ENCODE assay signal across 4 fruit fly cellular contexts in genomic region chr3L:17991897-17992553, dm6.
TF ChIP-seq lines count a peak whose summit lies in the region.

No protein-coding gene starts in this region.

- no peak for TF ChIP-seq CTCF in whole organism, embryonic (GFP tag; optimal IDR thresholded peaks at IDR 0.05; lab: Kevin White, UChicago)

TF ChIP-seq in whole organism, embryonic, 481 proteins besides CTCF, POLR2A, EP300 and RAD21 (continues in another document):
- TF ChIP-seq YL-1 (GFP tag; optimal IDR thresholded peaks at IDR 0.05; lab: Kevin White, UChicago): no peak
- TF ChIP-seq CG1024 (GFP tag; IDR thresholded peaks at IDR 0.05; lab: Robert Waterston, UW): no peak
- no peak for TF ChIP-seq Atf6 (GFP tag; IDR thresholded peaks at IDR 0.05; lab: Robert Waterston, UW)
- no peak for TF ChIP-seq CG4424 (GFP tag; optimal IDR thresholded peaks at IDR 0.05; lab: Kevin White, UChicago)
- no peak for TF ChIP-seq MBD-R2 (GFP tag; IDR thresholded peaks at IDR 0.05; lab: Robert Waterston, UW)
- TF ChIP-seq h (optimal IDR thresholded peaks at IDR 0.05; lab: Kevin White, UChicago): no peak
- no peak for TF ChIP-seq CG8359 (GFP tag; optimal IDR thresholded peaks at IDR 0.05; lab: Kevin White, UChicago; ENCODE audit: borderline replicate concordance)
- no peak for TF ChIP-seq Usf (GFP tag; optimal IDR thresholded peaks at IDR 0.05; lab: Kevin White, UChicago)
- no peak for TF ChIP-seq CG32772 (GFP tag; IDR thresholded peaks at IDR 0.05; lab: Robert Waterston, UW)
- 0 out of 2 replicates have a peak, but pooled peaks have one; percentile 23 for TF ChIP-seq CG2129 (GFP tag; IDR thresholded peaks at IDR 0.05; lab: Robert Waterston, UW; ENCODE audit: partially characterized antibody)
- no peak for TF ChIP-seq CG15696 (tag; optimal IDR thresholded peaks at IDR 0.05; lab: Kevin White, UChicago)
- TF ChIP-seq Dbx (GFP tag; IDR thresholded peaks at IDR 0.05; lab: Robert Waterston, UW): no peak
- no peak for TF ChIP-seq en (GFP tag; optimal IDR thresholded peaks at IDR 0.05; lab: Kevin White, UChicago)
- TF ChIP-seq CG4617 (GFP tag; optimal IDR thresholded peaks at IDR 0.05; lab: Kevin White, UChicago; ENCODE audit: borderline replicate concordance): no peak
- no peak for TF ChIP-seq CG34376 (GFP tag; optimal IDR thresholded peaks at IDR 0.05; lab: Kevin White, UChicago)
- TF ChIP-seq CG7271 (tag; optimal IDR thresholded peaks at IDR 0.05; lab: Kevin White, UChicago): no peak
- TF ChIP-seq Awh (GFP tag; IDR thresholded peaks at IDR 0.05; lab: Robert Waterston, UW): no peak
- peak; percentile 1 for TF ChIP-seq CG12391 (tag; optimal IDR thresholded peaks at IDR 0.05; lab: Kevin White, UChicago)
- no peak for TF ChIP-seq CG16863 (GFP tag; optimal IDR thresholded peaks at IDR 0.05; lab: Kevin White, UChicago)
- no peak for TF ChIP-seq CG10543 (GFP tag; optimal IDR thresholded peaks at IDR 0.05; lab: Kevin White, UChicago)
- no peak for TF ChIP-seq CG4404 (GFP tag; IDR thresholded peaks at IDR 0.05; lab: Robert Waterston, UW)
- no peak for TF ChIP-seq stc (GFP tag; IDR thresholded peaks at IDR 0.05; lab: Robert Waterston, UW)
- TF ChIP-seq CG1603 (tag; optimal IDR thresholded peaks at IDR 0.05; lab: Kevin White, UChicago): no peak

TF ChIP-seq in whole organism, prepupa, 60 proteins besides CTCF, POLR2A, EP300 and RAD21 (continues in another document):
- peak; percentile 51 for TF ChIP-seq Eip75B (GFP tag; optimal IDR thresholded peaks at IDR 0.05; lab: Kevin White, UChicago)
- peak; percentile 39 for TF ChIP-seq lz (GFP tag; optimal IDR thresholded peaks at IDR 0.05; lab: Kevin White, UChicago)
- no peak for TF ChIP-seq Hr4 (GFP tag; optimal IDR thresholded peaks at IDR 0.05; lab: Kevin White, UChicago)
- TF ChIP-seq spab (GFP tag; optimal IDR thresholded peaks at IDR 0.05; lab: Kevin White, UChicago): peak; percentile 85
- TF ChIP-seq Eip78C (GFP tag; lab: Kevin White, UChicago): peak; percentile 87
- no peak for TF ChIP-seq Gug (GFP tag; IDR thresholded peaks at IDR 0.05; lab: Robert Waterston, UW)
- TF ChIP-seq Sox102F (GFP tag; optimal IDR thresholded peaks at IDR 0.05; lab: Kevin White, UChicago): peak; percentile 25
- peak; percentile 63 for TF ChIP-seq CG9139 (GFP tag; optimal IDR thresholded peaks at IDR 0.05; lab: Kevin White, UChicago)
- TF ChIP-seq CG11902 (GFP tag; optimal IDR thresholded peaks at IDR 0.05; lab: Kevin White, UChicago): no peak
- TF ChIP-seq Ets96B (tag; optimal IDR thresholded peaks at IDR 0.05; lab: Kevin White, UChicago): peak; percentile 91
- TF ChIP-seq CG16779 (tag; optimal IDR thresholded peaks at IDR 0.05; lab: Kevin White, UChicago): no peak
- no peak for TF ChIP-seq CG6163 (GFP tag; IDR thresholded peaks at IDR 0.05; lab: Robert Waterston, UW)
- TF ChIP-seq Met (GFP tag; optimal IDR thresholded peaks at IDR 0.05; lab: Kevin White, UChicago): peak; percentile 35
- TF ChIP-seq topi (GFP tag; optimal IDR thresholded peaks at IDR 0.05; lab: Kevin White, UChicago): peak; percentile 70
- peak in 1 of 2 experiments; percentile 76 for TF ChIP-seq salr (GFP tag; optimal IDR thresholded peaks at IDR 0.05; lab: Kevin White, UChicago)
- TF ChIP-seq CG10631 (GFP tag; optimal IDR thresholded peaks at IDR 0.05; lab: Kevin White, UChicago): peak; percentile 67
- peak; percentile 8 for TF ChIP-seq CG11762 (GFP tag; optimal IDR thresholded peaks at IDR 0.05; lab: Kevin White, UChicago; ENCODE audit: insufficient read depth)
- TF ChIP-seq CG6808 (GFP tag; optimal IDR thresholded peaks at IDR 0.05; lab: Kevin White, UChicago): peak; percentile 91
- no peak for TF ChIP-seq CG11294 (GFP tag; IDR thresholded peaks at IDR 0.05; lab: Robert Waterston, UW)
- no peak for TF ChIP-seq Blimp-1 (GFP tag; optimal IDR thresholded peaks at IDR 0.05; lab: Kevin White, UChicago)
- TF ChIP-seq CG8319 (GFP tag; optimal IDR thresholded peaks at IDR 0.05; lab: Kevin White, UChicago): no peak
- peak; percentile 89 for TF ChIP-seq fd59A (GFP tag; optimal IDR thresholded peaks at IDR 0.05; lab: Kevin White, UChicago)
- no peak for TF ChIP-seq Hr38 (GFP tag; optimal IDR thresholded peaks at IDR 0.05; lab: Kevin White, UChicago)
- peak; percentile 71 for TF ChIP-seq CG8632 (GFP tag; optimal IDR thresholded peaks at IDR 0.05; lab: Kevin White, UChicago)

TF ChIP-seq in whole organism, pupa, 21 proteins besides CTCF, POLR2A, EP300 and RAD21:
- TF ChIP-seq fd96Ca (GFP tag; IDR thresholded peaks at IDR 0.05; lab: Robert Waterston, UW): no peak
- no peak for TF ChIP-seq CG8301 (tag; optimal IDR thresholded peaks at IDR 0.05; lab: Kevin White, UChicago)
- peak; percentile 83 for TF ChIP-seq CG34367 (tag; optimal IDR thresholded peaks at IDR 0.05; lab: Kevin White, UChicago)
- no peak for TF ChIP-seq CG4496 (GFP tag; IDR thresholded peaks at IDR 0.05; lab: Robert Waterston, UW)
- peak; percentile 2 for TF ChIP-seq Snoo (tag; optimal IDR thresholded peaks at IDR 0.05; lab: Kevin White, UChicago)
- peak; percentile 46 for TF ChIP-seq Pif1A (GFP tag; optimal IDR thresholded peaks at IDR 0.05; lab: Kevin White, UChicago)
- TF ChIP-seq gl (tag; optimal IDR thresholded peaks at IDR 0.05; lab: Kevin White, UChicago): peak; percentile 71
- TF ChIP-seq CG9948 (tag; optimal IDR thresholded peaks at IDR 0.05; lab: Kevin White, UChicago): peak; percentile 87
- TF ChIP-seq CG15710 (tag; optimal IDR thresholded peaks at IDR 0.05; lab: Kevin White, UChicago): peak; percentile 93
- peak; percentile 89 for TF ChIP-seq CG17806 (tag; optimal IDR thresholded peaks at IDR 0.05; lab: Kevin White, UChicago)
- no peak for TF ChIP-seq CG14655 (GFP tag; optimal IDR thresholded peaks at IDR 0.05; lab: Kevin White, UChicago)
- peak; percentile 94 for TF ChIP-seq CG8159 (tag; optimal IDR thresholded peaks at IDR 0.05; lab: Kevin White, UChicago)
- TF ChIP-seq CG12605 (GFP tag; IDR thresholded peaks at IDR 0.05; lab: Robert Waterston, UW): no peak
- no peak for TF ChIP-seq rn (GFP tag; IDR thresholded peaks at IDR 0.05; lab: Robert Waterston, UW)
- no peak for TF ChIP-seq Ets98B (GFP tag; IDR thresholded peaks at IDR 0.05; lab: Robert Waterston, UW)
- peak; percentile 71 for TF ChIP-seq D1 (tag; optimal IDR thresholded peaks at IDR 0.05; lab: Kevin White, UChicago)
- TF ChIP-seq CG32121 (GFP tag; IDR thresholded peaks at IDR 0.05; lab: Robert Waterston, UW): no peak
- peak; percentile 100 for TF ChIP-seq EcR (GFP tag; optimal IDR thresholded peaks at IDR 0.05; lab: Kevin White, UChicago)
- TF ChIP-seq CG10348 (GFP tag; IDR thresholded peaks at IDR 0.05; lab: Robert Waterston, UW): no peak
- peak; percentile 56 for TF ChIP-seq CG13204 (GFP tag; optimal IDR thresholded peaks at IDR 0.05; lab: Kevin White, UChicago)
- TF ChIP-seq Pif1B (GFP tag; optimal IDR thresholded peaks at IDR 0.05; lab: Kevin White, UChicago): peak; percentile 23

TF ChIP-seq in whole organism, wandering third instar larva, 38 proteins besides CTCF, POLR2A, EP300 and RAD21 (continues in another document):
- TF ChIP-seq Jra (GFP tag; optimal IDR thresholded peaks at IDR 0.05; lab: Kevin White, UChicago) (peak; percentile 21), Hr78 (GFP tag; optimal IDR thresholded peaks at IDR 0.05; lab: Kevin White, UChicago) (no peak), N (GFP tag; optimal IDR thresholded peaks at IDR 0.05; lab: Kevin White, UChicago) (no peak), Rel (GFP tag; optimal IDR thresholded peaks at IDR 0.05; lab: Kevin White, UChicago) (no peak), Rel (tag; optimal IDR thresholded peaks at IDR 0.05; lab: Kevin White, UChicago) (no peak), Vsx2 (GFP tag; optimal IDR thresholded peaks at IDR 0.05; lab: Kevin White, UChicago; ENCODE audit: partially characterized antibody) (no peak), foxo (GFP tag; optimal IDR thresholded peaks at IDR 0.05; lab: Kevin White, UChicago) (peak; percentile 16 to 67), Myc (optimal IDR thresholded peaks at IDR 0.05; lab: Kevin White, UChicago) (no peak), jim (GFP tag; optimal IDR thresholded peaks at IDR 0.05; lab: Kevin White, UChicago) (no peak), Hr83 (GFP tag; optimal IDR thresholded peaks at IDR 0.05; lab: Kevin White, UChicago; ENCODE audit: poor library complexity, severe bottlenecking) (no peak), brk (GFP tag; optimal IDR thresholded peaks at IDR 0.05; lab: Kevin White, UChicago) (peak; percentile 27), dmrt93B (GFP tag; optimal IDR thresholded peaks at IDR 0.05; lab: Kevin White, UChicago) (peak; percentile 29), tai (GFP tag; optimal IDR thresholded peaks at IDR 0.05; lab: Kevin White, UChicago) (peak; percentile 46), CrebA (GFP tag; optimal IDR thresholded peaks at IDR 0.05; lab: Kevin White, UChicago; ENCODE audit: borderline replicate concordance) (no peak), Mio (GFP tag; optimal IDR thresholded peaks at IDR 0.05; lab: Kevin White, UChicago) (no peak), GATAd (GFP tag; optimal IDR thresholded peaks at IDR 0.05; lab: Kevin White, UChicago) (no peak), dsf (GFP tag; optimal IDR thresholded peaks at IDR 0.05; lab: Kevin White, UChicago; ENCODE audit: borderline replicate concordance) (no peak), Sp1 (GFP tag; optimal IDR thresholded peaks at IDR 0.05; lab: Kevin White, UChicago) (peak; percentile 66), HLH106 (tag; optimal IDR thresholded peaks at IDR 0.05; lab: Kevin White, UChicago) (peak; percentile 74), Abd-B (GFP tag; optimal IDR thresholded peaks at IDR 0.05; lab: Kevin White, UChicago) (no peak), pan (optimal IDR thresholded peaks at IDR 0.05; lab: Kevin White, UChicago) (no peak), lola (GFP tag; optimal IDR thresholded peaks at IDR 0.05; lab: Kevin White, UChicago) (no peak), psq (GFP tag; optimal IDR thresholded peaks at IDR 0.05; lab: Kevin White, UChicago) (peak; percentile 59), Hnf4 (GFP tag; optimal IDR thresholded peaks at IDR 0.05; lab: Kevin White, UChicago) (peak; percentile 31), CG9705 (GFP tag; optimal IDR thresholded peaks at IDR 0.05; lab: Kevin White, UChicago) (no peak), fru (GFP tag; optimal IDR thresholded peaks at IDR 0.05; lab: Kevin White, UChicago) (peak; percentile 79), Dif (GFP tag; optimal IDR thresholded peaks at IDR 0.05; lab: Kevin White, UChicago; ENCODE audit: partially characterized antibody) (no peak), ey (GFP tag; optimal IDR thresholded peaks at IDR 0.05; lab: Kevin White, UChicago) (peak; percentile 65), usp (GFP tag; optimal IDR thresholded peaks at IDR 0.05; lab: Kevin White, UChicago) (no peak), woc (GFP tag; optimal IDR thresholded peaks at IDR 0.05; lab: Kevin White, UChicago) (peak; percentile 78), OdsH (GFP tag; optimal IDR thresholded peaks at IDR 0.05; lab: Kevin White, UChicago) (peak; percentile 63), sage (GFP tag; optimal IDR thresholded peaks at IDR 0.05; lab: Kevin White, UChicago) (no peak), dl (GFP tag; optimal IDR thresholded peaks at IDR 0.05; lab: Kevin White, UChicago; ENCODE audit: insufficient read depth in 1 of 2, partially characterized antibody in 2 of 2) (no peak), sv (GFP tag; optimal IDR thresholded peaks at IDR 0.05; lab: Kevin White, UChicago) (no peak)

Comparison
In these comparisons a context has a peak if more than half of its experiments do, and no peak if none do; other contexts are left out.
1. Of the 7 proteins assayed by ChIP-seq in both whole organism, embryonic and whole organism, prepupa: peak only in whole organism, embryonic: none; only in whole organism, prepupa: Hr39 and Sox102F; in both: none; in neither: 5.